Worm (Caenorhabditis elegans): ENCODE measurements around the gene hbl-1.

hbl-1 gene

ce11 chrX:5803492-5803891 lies 18.4 kb upstream of the hbl-1 start:
- no peak for TF ChIP-seq mec-3 (tag; optimal IDR thresholded peaks at IDR 0.05; ENCODE audit: borderline replicate concordance)
- TF ChIP-seq ceh-18 (tag; optimal IDR thresholded peaks at IDR 0.05) = no peak
- TF ChIP-seq T23F11.4 (GFP tag; optimal IDR thresholded peaks at IDR 0.05) = no peak
- no peak for TF ChIP-seq ama-1 (optimal IDR thresholded peaks at IDR 0.05)
- TF ChIP-seq ceh-45 (GFP tag; IDR thresholded peaks at IDR 0.05) = no peak
- no peak for TF ChIP-seq ceh-30 (tag; optimal IDR thresholded peaks at IDR 0.05)
- TF ChIP-seq lin-11 (tag; optimal IDR thresholded peaks at IDR 0.05) = no peak
- no peak for TF ChIP-seq rnt-1 (tag; optimal IDR thresholded peaks at IDR 0.05)
- TF ChIP-seq ceh-34 (tag; optimal IDR thresholded peaks at IDR 0.05) = no peak
- no peak for TF ChIP-seq fkh-6 (tag; optimal IDR thresholded peaks at IDR 0.05)
- TF ChIP-seq Y22D7AL.16 (tag; optimal IDR thresholded peaks at IDR 0.05) = no peak
- no peak for TF ChIP-seq ets-4 (tag; optimal IDR thresholded peaks at IDR 0.05)

- TF ChIP-seq nhr-11 (tag; optimal IDR thresholded peaks at IDR 0.05) (no peak), pha-4 (tag; optimal IDR thresholded peaks at IDR 0.05) (no peak), ceh-45 (GFP tag; IDR thresholded peaks at IDR 0.05) (no peak), dve-1 (tag; optimal IDR thresholded peaks at IDR 0.05) (no peak), hlh-6 (tag; optimal IDR thresholded peaks at IDR 0.05) (no peak), ttx-3 (tag; optimal IDR thresholded peaks at IDR 0.05) (no peak)
Measured at ce11 chrX:5805872-5806472, 16.0 kb upstream of the hbl-1 start, which contains the start of gene F13D11.3. Gene F13D11.3, minus strand, starts transcription at chrX:5805922.

ce11 chrX:5810677-5811076 lies 11.3 kb upstream of the hbl-1 start:
- no peak for TF ChIP-seq K02D7.2 (tag; optimal IDR thresholded peaks at IDR 0.05)
- no peak for TF ChIP-seq C38D4.7 (GFP tag; optimal IDR thresholded peaks at IDR 0.05)
- TF ChIP-seq lim-6 (tag; optimal IDR thresholded peaks at IDR 0.05) = no peak
- no peak for TF ChIP-seq unc-3 (GFP tag; conservative IDR thresholded peaks at IDR 0.05)
- TF ChIP-seq unc-3 (tag; optimal IDR thresholded peaks at IDR 0.05) = no peak
- TF ChIP-seq ttx-3 (tag; optimal IDR thresholded peaks at IDR 0.05) = no peak
- no peak for TF ChIP-seq sox-4 (tag; optimal IDR thresholded peaks at IDR 0.05)

ce11 chrX:5811997-5812562 lies 9.9 kb upstream of the hbl-1 start:
- TF ChIP-seq unc-86 (tag; optimal IDR thresholded peaks at IDR 0.05) (peak; percentile 75), lin-11 (tag; optimal IDR thresholded peaks at IDR 0.05) (peak; percentile 34), hlh-30 (tag; optimal IDR thresholded peaks at IDR 0.05; ENCODE audit: insufficient read depth) (peak; percentile 72), F13H6.1 (tag; optimal IDR thresholded peaks at IDR 0.05) (peak; percentile 100), ceh-6 (GFP tag; optimal IDR thresholded peaks at IDR 0.05) (peak; percentile 61), nfya-1 (tag; optimal IDR thresholded peaks at IDR 0.05) (peak; percentile 92), pag-3 (tag; optimal IDR thresholded peaks at IDR 0.05; ENCODE audit: borderline replicate concordance) (peak; percentile 31), T23F11.4 (GFP tag; optimal IDR thresholded peaks at IDR 0.05) (peak; percentile 73), npax-4 (tag; optimal IDR thresholded peaks at IDR 0.05) (no peak), ets-4 (tag; optimal IDR thresholded peaks at IDR 0.05) (peak; percentile 81), ceh-18 (tag; optimal IDR thresholded peaks at IDR 0.05) (peak; percentile 87), Y22D7AL.16 (tag; optimal IDR thresholded peaks at IDR 0.05) (no peak), elt-2 (tag; optimal IDR thresholded peaks at IDR 0.05) (peak; percentile 78), sox-2 (GFP tag; IDR thresholded peaks at IDR 0.05) (peak; percentile 46), sox-4 (tag; optimal IDR thresholded peaks at IDR 0.05) (no peak), lim-6 (tag; optimal IDR thresholded peaks at IDR 0.05) (no peak), pqm-1 (tag; optimal IDR thresholded peaks at IDR 0.05) (peak; percentile 10), elt-4 (tag; optimal IDR thresholded peaks at IDR 0.05) (no peak), ceh-30 (tag; optimal IDR thresholded peaks at IDR 0.05) (peak; percentile 86), fax-1 (tag; optimal IDR thresholded peaks at IDR 0.05) (peak; percentile 70), hlh-8 (tag; optimal IDR thresholded peaks at IDR 0.05) (peak; percentile 72), ceh-24 (tag; optimal IDR thresholded peaks at IDR 0.05) (no peak), rnt-1 (tag; optimal IDR thresholded peaks at IDR 0.05) (peak; percentile 99), pros-1 (tag; optimal IDR thresholded peaks at IDR 0.05) (peak; percentile 57), pha-4 (tag; optimal IDR thresholded peaks at IDR 0.05) (no peak), ceh-22 (tag; optimal IDR thresholded peaks at IDR 0.05) (peak; percentile 76), madf-2 (tag; optimal IDR thresholded peaks at IDR 0.05) (peak; percentile 65), ceh-48 (tag; optimal IDR thresholded peaks at IDR 0.05) (peak; percentile 93), C38D4.7 (GFP tag; optimal IDR thresholded peaks at IDR 0.05) (no peak), hlh-13 (GFP tag; optimal IDR thresholded peaks at IDR 0.05) (no peak), zip-5 (tag; optimal IDR thresholded peaks at IDR 0.05) (peak; percentile 21), sdc-2 (tag; optimal IDR thresholded peaks at IDR 0.05) (peak; percentile 83), pax-1 (tag; optimal IDR thresholded peaks at IDR 0.05) (no peak)
